Worm (Caenorhabditis elegans) whole organism, dauer: ENCODE data around the gene aldo-2.

Experiments used
- unc-62 ChIP-seq: sonication (generic microtip); optimal IDR thresholded peaks from 2 replicates; lab custom pipeline; 2017; ENCODE audit warnings: missing biosample characterization, missing genetic modification reagents, missing genetic modification characterization

aldo-2 gene

DNA sequence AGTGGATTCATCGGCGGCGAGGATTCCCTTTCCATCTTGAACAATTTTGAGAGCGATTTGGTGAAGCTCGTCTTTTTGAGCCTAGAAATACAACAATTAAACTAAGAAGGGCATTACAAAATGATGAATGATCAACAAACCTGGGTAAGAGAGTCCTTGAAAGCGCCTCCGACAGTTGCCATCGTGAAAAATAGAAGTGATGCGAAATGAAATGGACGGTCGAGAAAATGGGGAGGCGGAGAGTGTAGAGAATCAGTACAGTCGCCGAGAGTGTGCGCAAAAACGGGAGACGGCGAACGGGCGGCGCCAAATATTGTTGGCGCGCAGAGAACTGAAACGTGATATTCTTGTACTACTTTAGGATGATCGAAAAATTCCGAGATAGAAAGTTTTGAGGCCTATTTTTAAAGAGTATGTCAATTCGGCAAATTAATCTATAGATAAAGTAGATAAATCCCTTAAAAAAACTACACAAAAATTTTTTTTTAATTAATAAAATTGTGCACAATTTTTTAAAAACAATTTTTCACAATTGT lies at the start of gene aldo-2:
TSS of gene aldo-2 (minus strand) at position 486 of the 536 bp plus-strand sequence.
- TF ChIP-seq unc-62, result no peak

DNA sequence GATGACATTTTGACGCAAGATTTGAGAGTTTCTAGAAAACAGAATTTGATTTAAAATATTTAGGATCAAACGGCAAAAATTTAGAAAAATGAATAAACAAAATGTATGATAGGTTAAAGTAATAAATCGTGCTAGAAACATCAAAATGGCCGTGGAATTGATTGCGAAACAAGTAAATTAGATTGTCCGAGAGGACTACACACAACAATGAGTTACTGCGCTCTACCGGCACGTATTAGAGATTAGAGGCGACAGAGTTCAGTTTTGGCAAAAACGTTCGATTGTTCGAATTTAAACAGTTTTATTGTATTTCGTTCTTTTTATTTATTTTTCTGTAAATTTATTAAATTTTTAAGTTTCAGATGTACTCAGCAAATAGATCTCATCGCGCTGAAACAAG lies 49.3 kb upstream of the aldo-2 start, which contains the start of the genes dnc-2 and bcl-7:
TSS of gene dnc-2 (minus strand) at position 33 of the 400 bp plus-strand sequence.
TSS of gene bcl-7 (plus strand) at position 363 of the 400 bp plus-strand sequence.
- no peak for TF ChIP-seq unc-62

DNA sequence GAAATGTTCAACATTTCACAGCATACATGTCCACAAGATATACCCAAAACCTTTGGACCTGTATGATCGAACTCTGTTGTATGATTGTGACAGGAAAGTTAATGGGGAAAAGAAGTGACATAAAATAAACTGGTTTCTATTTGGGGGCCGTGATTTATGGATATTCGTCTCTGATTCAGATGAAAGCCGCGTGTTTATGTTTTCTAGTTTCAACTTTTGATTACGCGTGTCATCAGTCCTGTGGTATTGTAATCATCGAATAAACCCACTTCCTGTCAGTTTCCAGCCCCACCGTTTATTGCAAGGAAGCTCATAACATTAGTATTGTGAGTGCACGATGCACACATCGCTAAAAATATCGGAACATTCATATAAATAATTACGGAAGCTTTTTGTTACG lies 45.8 kb upstream of the aldo-2 start:
- no peak for TF ChIP-seq unc-62

DNA sequence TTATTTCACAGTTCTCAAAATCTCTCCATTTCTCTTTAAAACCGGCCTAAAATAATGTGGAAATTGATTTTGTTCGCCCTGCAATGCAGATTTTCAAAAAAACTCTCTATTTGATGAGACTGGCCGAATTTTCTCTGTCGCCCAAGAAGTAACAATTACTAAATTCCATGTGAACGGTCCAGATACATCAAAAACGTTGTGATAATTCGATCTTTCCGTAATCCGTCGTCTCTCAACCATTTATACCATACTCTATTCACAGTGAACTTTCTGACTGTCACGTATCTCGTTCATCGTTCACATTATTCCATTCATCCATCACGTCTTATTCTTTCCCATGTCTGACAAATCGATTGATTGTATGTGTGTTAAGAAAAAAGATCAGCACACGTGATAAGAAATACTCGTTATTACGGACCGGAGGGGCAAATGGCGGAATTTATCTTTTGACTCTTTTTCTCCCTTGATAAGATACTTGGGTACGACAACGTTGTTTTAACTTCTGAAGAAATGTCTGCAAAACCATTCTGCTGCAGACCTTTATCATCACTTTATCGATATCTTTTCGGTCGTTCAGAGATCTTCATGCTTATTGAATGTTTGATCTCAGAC lies 44.7 kb upstream of the aldo-2 start:
- TF ChIP-seq unc-62, result no peak

DNA sequence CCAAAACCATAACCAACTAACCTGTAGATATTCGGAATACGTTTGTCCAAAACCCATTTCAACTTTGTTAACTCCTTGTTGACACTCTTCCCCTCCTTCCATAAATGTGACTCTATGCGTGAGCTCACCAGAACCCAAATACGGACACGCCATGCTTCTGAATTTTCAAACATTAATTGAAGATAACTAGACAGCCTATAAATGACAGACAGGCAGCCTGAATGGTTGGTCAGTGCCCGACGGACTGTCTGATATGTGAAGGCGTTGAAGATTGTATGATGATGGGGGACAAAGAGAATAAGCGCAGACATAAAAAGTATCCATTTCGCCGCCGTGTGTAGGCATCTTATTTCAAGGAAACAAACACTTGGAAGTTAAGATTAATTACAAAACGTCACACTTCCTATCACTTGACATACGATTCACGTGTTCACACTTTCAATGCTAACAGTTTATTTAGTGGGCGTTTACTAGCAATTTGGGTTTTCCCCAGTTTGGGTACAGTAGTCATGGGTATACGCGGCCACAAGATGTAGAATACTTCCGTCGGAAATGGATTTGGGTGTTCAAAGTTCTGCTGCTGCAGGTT lies 43.5 kb upstream of the aldo-2 start, which contains the start of the genes tdo-2 and C28H8.2:
TSS of gene tdo-2 (minus strand) at position 157 of the 589 bp plus-strand sequence.
TSS of gene C28H8.2 (plus strand) at position 524 of the 589 bp plus-strand sequence.
- no peak for TF ChIP-seq unc-62

DNA sequence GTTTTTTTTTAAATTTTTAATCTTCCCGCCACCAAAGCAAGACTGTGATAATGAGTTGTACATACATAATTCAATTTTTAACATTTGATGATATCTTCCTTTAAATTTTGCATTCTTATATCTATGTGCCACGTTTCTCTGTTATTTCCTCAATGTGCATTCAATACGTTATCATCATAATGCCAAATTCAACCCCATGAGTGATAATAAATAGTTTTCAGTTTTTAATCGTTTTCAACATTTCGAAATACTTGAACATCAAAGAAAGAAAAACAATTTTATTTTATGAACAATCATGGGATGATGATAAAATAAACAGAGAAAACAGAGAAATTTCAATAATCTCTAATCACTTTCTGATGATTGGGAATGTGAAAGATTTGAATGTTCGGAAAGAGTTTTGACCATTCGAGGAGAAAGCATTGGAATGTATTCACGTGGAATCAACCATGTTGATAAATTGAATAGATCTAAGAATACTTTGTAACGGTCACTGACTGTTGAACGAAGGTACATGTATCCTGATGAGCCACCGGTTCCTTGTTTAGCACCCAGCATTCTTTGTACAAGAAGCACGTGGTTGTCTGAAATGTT lies 41.0 kb upstream of the aldo-2 start:
- TF ChIP-seq unc-62, result no peak

DNA sequence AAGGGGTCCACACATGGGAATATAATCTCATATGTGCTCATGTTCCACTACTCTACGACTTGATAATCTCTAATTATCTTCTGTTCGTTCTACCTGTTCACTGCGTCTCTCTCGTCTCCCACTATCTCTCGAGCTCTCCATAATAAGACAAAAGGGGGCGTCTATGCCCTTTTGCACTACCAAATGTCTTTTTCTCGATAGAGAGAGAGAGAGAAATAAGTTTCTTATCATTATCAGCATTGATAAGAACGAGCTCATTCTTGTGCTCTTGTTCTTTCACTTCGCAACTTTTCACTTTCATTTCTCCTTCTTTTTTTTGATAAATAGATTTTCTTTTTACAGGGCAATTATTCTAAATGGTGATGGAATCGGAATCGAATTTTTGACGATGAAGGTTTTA lies 39.5 kb upstream of the aldo-2 start:
- no peak for TF ChIP-seq unc-62

DNA sequence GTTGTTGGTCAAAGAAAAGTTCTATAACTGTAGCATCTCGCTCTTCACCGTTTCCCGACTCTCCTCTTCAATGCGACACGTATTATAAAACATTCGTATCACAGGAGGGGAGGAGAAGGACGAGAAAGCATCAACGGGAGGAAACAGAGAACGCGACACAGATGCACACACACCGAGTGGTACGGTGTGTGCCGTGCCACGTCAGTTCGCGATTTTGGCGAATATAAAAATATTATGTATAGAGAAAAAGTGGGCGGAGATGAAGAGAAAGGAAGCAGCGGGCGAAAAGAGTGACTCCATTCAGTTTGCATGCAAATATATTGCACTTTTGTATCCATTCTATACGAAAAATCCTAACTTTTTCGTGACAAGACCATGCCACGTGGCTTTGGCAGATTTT lies 38.3 kb upstream of the aldo-2 start:
- no peak for TF ChIP-seq unc-62

DNA sequence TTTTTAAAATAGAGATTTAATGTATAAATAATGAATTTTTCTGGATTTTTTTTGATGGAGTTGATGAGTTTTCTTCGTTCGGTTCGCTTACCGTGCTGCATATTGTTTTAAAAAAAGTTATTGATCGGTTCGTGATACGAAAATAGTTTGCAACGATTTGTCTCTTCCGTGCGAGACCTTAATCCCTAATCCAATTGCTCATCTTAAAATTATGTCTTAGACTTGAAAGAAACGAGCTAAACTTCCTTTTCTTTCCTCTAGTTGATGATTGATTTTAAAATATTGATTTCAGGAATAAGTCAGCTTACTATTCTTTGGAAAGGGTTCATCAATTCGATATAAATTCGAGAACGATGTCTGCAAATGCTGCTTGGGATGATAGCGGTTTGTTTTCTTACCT lies 32.0 kb upstream of the aldo-2 start, which contains the start of gene C28H8.3:
TSS of gene C28H8.3 (plus strand) at position 293 of the 400 bp plus-strand sequence.
- TF ChIP-seq unc-62, result no peak

DNA sequence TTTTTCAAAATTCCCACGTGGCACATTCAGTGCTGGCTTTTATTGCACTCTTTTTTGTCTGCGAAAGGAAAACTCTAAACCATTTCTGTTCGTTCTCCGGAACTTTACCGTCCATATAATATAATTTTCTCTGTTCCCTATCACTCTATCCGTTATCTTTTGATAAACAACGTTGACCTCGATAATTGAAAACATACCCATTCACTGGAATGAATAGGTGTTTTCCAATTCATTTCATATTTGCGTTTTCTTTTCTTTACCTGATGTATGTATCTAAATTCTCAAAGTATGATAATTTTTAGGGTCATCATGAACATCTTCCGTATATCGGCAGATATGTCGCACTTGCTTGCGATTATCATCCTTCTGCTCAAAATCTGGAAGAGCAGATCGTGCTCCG lies 30.3 kb upstream of the aldo-2 start, which contains the start of gene erd-2.2:
TSS of gene erd-2.2 (plus strand) at position 301 of the 400 bp plus-strand sequence.
- no peak for TF ChIP-seq unc-62

DNA sequence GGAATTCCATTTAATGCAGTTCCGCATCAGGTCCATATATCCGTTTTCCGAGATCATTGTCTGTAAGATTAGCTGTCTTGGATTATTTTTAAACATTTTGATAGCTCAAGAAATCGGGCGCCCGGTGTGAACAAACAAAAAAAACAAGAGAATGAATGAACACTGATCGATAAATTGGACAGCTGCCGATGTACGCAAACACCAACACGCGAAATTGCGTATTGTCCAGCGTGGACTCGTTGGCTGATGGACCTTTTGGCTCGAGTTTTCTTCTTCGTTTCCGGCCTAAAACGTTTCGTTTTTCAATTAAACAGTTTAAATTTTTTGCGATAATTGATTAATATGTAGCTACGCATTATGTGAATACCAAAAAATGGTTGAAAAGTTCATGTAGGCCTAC lies 29.6 kb upstream of the aldo-2 start, which contains the start of gene dpff-1:
TSS of gene dpff-1 (minus strand) at position 288 of the 400 bp plus-strand sequence.
- no peak for TF ChIP-seq unc-62

DNA sequence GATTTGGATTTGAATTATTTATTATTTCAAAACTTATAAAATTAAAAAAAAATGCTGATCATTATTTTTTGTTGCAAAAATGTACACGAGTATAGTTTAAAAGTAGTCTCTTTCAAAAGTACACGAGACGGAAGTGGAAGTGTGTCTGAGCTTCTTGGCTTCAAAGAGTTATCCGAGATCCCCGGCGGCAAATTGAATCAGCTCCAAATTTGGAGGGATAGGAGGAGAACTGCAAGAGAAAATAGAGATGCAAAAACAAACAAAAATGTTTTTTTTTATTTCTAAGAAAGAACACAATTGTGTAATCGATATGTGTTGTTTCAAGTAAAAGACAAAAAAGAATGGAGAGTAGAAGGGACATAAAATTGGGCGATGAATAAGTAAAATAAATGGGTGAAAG lies 26.1 kb upstream of the aldo-2 start:
- TF ChIP-seq unc-62, result no peak

DNA sequence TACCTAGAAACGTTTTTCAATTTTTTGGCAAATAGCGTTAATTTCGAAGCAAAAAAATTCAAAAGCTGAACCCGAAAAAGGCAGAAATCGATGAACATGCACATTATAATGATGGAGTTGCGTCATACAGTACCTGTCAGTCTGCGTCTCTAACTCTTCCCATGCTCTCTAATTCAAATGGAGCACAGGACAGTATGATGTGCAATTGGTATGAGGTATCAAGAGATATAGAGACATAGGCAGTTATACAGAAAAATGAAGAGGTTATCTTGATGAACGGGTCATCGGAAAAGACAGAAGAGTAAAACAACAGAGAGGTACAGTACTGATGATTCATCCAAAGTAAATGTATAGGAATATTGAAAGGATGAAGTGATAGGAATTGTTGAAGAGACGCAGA lies 24.3 kb upstream of the aldo-2 start:
- TF ChIP-seq unc-62, result no peak

DNA sequence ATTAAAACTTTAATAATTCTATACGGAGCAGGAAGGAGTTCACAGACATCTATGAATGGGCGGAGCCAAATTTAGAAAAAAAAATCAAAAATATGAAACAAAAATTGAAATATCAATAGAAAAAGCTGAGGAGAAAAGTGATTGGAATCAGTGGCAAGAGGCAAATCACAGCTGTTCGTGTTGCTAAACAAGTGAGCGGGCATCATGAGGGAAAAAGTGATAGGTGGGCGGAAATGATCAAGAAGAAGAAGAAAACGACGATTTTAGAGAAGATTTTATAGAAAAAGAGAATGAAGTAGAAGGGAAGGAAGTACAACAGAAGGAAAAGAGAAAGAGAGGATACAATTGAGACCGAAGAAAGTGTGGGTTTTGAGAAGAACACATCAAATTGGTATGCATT lies 22.2 kb upstream of the aldo-2 start:
- no peak for TF ChIP-seq unc-62

DNA sequence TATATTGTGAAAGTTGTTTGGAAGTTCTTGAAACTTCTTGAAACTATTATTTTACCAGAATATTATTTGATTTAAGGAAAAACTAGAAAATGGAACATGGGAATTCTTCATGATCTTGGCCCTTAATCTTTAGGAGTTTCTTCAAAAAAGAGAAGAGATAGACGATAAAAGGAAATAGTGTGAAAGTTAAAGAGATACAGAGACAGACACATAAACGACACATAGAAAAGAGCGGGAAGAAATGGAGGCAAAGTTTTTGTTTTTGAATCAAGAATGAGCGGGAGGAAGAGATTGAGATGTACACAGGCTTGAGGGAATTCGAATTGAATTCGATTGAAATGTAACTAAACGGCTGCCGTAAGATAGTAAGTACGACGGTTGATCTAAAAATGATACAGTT lies 21.0 kb upstream of the aldo-2 start:
- no peak for TF ChIP-seq unc-62

DNA sequence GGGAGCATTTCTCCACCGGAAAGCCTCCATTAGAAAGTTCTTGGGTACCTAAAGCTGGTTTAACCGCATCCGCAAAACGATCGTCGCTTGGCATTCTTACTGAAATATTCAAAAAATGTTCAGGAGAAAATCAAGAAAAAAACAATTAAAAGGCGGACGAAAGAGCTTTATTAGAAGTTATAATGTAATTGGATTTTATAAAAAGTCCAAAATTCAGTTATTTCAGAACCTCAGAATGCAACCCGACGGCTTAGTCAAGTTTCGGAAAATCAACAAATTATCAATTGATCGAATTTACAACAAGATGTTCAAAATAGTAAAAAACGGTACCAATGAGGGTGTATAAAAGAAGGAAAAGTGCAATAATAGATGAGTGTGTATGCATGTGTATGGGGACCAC lies 19.5 kb upstream of the aldo-2 start, which contains the start of gene pxl-1:
TSS of gene pxl-1 (minus strand) at position 101 of the 400 bp plus-strand sequence.
- no peak for TF ChIP-seq unc-62

DNA sequence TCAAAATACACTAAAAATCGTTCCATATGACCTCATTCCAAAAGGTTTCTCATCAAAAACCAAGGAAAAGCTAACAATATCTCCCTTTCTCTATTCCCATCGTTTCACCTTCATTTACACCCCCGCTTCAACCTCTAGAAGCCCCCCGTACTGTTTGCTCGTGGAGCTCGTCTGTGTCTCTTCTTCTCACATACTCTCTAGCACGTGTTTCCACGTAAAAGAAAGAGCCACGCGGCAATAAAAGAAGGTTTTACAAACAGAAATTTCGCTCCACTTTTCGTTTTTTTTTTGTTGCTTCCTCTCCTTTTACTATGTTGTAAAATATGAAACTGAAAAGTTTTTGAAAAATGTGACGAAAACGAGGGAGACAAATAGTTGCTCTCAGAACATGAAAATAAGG lies 16.5 kb upstream of the aldo-2 start:
- TF ChIP-seq unc-62, result no peak
